Fruit fly (Drosophila melanogaster) whole organism, pupa: ENCODE data around the gene CG9147.

Experiments used
- CG14655 ChIP-seq: fragments of 200-800 bp; sonication (Bioruptor generic); optimal IDR thresholded peaks from 3 replicates; lab custom pipeline; 2017; ENCODE audit warnings: mild to moderate bottlenecking, missing biosample characterization, missing genetic modification reagents, missing genetic modification characterization
- CG32121 ChIP-seq: fragments of 200-800 bp; sonication (Bioruptor generic); IDR thresholded peaks from 2 replicates; pipeline ENCODE4 v1.3.6; 2022; ENCODE audit warnings: missing biosample characterization, missing genetic modification characterization
- CG4496 ChIP-seq: fragments of 200-800 bp; sonication (Bioruptor generic); IDR thresholded peaks from 3 replicates; pipeline ENCODE4 v1.3.6; 2022; ENCODE audit warnings: missing biosample characterization, missing genetic modification characterization
- CG9948 ChIP-seq: fragments of 200-800 bp; sonication (Bioruptor generic); optimal IDR thresholded peaks from 2 replicates; lab custom pipeline; 2018; ENCODE audit warnings: missing biosample characterization, mild to moderate bottlenecking, missing genetic modification characterization, moderate library complexity
- EcR ChIP-seq: fragments of 200-800 bp; sonication (Bioruptor generic); optimal IDR thresholded peaks from 3 replicates; lab custom pipeline; 2019; ENCODE audit warnings: missing biosample characterization, missing genetic modification characterization, mild to moderate bottlenecking, moderate library complexity, missing genetic modification reagents
- Ets98B ChIP-seq: fragments of 200-800 bp; sonication (Bioruptor generic); IDR thresholded peaks from 2 replicates; pipeline ENCODE4 v1.3.6; 2022; ENCODE audit warnings: missing biosample characterization, missing genetic modification characterization
- Pif1B ChIP-seq: fragments of 200-800 bp; sonication (Bioruptor generic); optimal IDR thresholded peaks from 3 replicates; lab custom pipeline; 2016; ENCODE audit warnings: missing biosample characterization, missing genetic modification characterization
- fd96Ca ChIP-seq: fragments of 200-800 bp; sonication (Bioruptor generic); IDR thresholded peaks from 3 replicates; pipeline ENCODE4 v1.3.6; 2022; ENCODE audit warnings: missing biosample characterization, missing genetic modification characterization
- gl ChIP-seq: fragments of 200-800 bp; sonication (Bioruptor generic); optimal IDR thresholded peaks from 2 replicates; lab custom pipeline; 2018; ENCODE audit warnings: missing biosample characterization, mild to moderate bottlenecking, missing genetic modification characterization

- no peak for TF ChIP-seq CG32121 (GFP tag; lab: Robert Waterston, UW)
- TF ChIP-seq EcR (GFP tag; lab: Kevin White, UChicago): no peak
- no peak for TF ChIP-seq Pif1B (GFP tag; lab: Kevin White, UChicago)
- TF ChIP-seq gl: no peak
- TF ChIP-seq fd96Ca (GFP tag; lab: Robert Waterston, UW): no peak
- no peak for TF ChIP-seq CG4496 (GFP tag; lab: Robert Waterston, UW)
- TF ChIP-seq Ets98B (GFP tag; lab: Robert Waterston, UW): no peak; the same call in 1 of the 2 replicates
- no peak for TF ChIP-seq CG9948 (tag; lab: Kevin White, UChicago)
- no peak for TF ChIP-seq CG14655 (GFP tag; lab: Kevin White, UChicago)
Observed at dm6 chr2L:6028712-6029111, 37.1 kb upstream of the CG9147 start.
